Worm (Caenorhabditis elegans) whole organism, L1 larva: Measurements from ENCODE around the gene set-19.

Experiments
- F16B12.6 ChIP-seq: fragments of 150-350 bp; optimal IDR thresholded peaks from 2 replicates; lab custom pipeline; 2014; ENCODE audit warnings: missing biosample characterization, missing genetic modification characterization
- dpl-1 ChIP-seq, 3 experiments: fragments of 150-350 bp in 2 of 3; sonication (generic microtip) in 1 of 3; optimal IDR thresholded peaks; 2 replicates each; lab custom pipeline; 2014 to 2017; ENCODE audit warnings: missing biosample characterization in 3 of 3, missing genetic modification characterization in 3 of 3, missing genetic modification reagents in 3 of 3
- egl-13 ChIP-seq: sonication (generic microtip); optimal IDR thresholded peaks from 2 replicates; lab custom pipeline; 2016; ENCODE audit warnings: missing genotype, missing genetic modification reagents, missing genetic modification characterization, missing compliant biosample characterization
- egl-27 ChIP-seq, 2 experiments: fragments of 150-350 bp in 1 of 2; sonication (generic microtip); optimal IDR thresholded peaks; 3 replicates each; lab custom pipeline; 2017 to 2018; ENCODE audit warnings: missing biosample characterization in 2 of 2, missing genetic modification characterization in 2 of 2, missing genetic modification reagents in 2 of 2
- elt-3 ChIP-seq, 6 experiments: fragments of 150-350 bp in 1 of 6; sonication (generic microtip); optimal IDR thresholded peaks; 2 replicates each; lab custom pipeline; 2017 to 2018; ENCODE audit warnings: missing biosample characterization in 6 of 6, missing genetic modification characterization in 6 of 6, inconsistent platforms in 1 of 6
- lin-13 ChIP-seq: fragments of 150-350 bp; optimal IDR thresholded peaks from 2 replicates; lab custom pipeline; 2014; ENCODE audit warnings: missing biosample characterization, missing genetic modification reagents, missing genetic modification characterization
- nhr-12 ChIP-seq: sonication (generic microtip); optimal IDR thresholded peaks from 2 replicates; lab custom pipeline; 2017; ENCODE audit warnings: missing biosample characterization, missing genetic modification characterization
- nhr-28 ChIP-seq: fragments of 150-350 bp; optimal IDR thresholded peaks from 2 replicates; lab custom pipeline; 2014; ENCODE audit warnings: missing biosample characterization, missing genetic modification characterization
- nhr-71 ChIP-seq: sonication (generic microtip); optimal IDR thresholded peaks from 2 replicates; lab custom pipeline; 2016; ENCODE audit warnings: mild to moderate bottlenecking, missing genetic modification characterization, moderate library complexity, missing compliant biosample characterization
- pqm-1 ChIP-seq: sonication (generic microtip); optimal IDR thresholded peaks from 3 replicates; lab custom pipeline; 2017; ENCODE audit warnings: missing biosample characterization, missing genetic modification characterization
- tbx-2 ChIP-seq: sonication (generic microtip); optimal IDR thresholded peaks from 2 replicates; lab custom pipeline; 2016; ENCODE audit warnings: missing genetic modification characterization, missing compliant biosample characterization
- ztf-4 ChIP-seq: fragments of 150-350 bp; optimal IDR thresholded peaks from 2 replicates; lab custom pipeline; 2014; ENCODE audit warnings: missing biosample characterization, missing genetic modification characterization

DNA sequence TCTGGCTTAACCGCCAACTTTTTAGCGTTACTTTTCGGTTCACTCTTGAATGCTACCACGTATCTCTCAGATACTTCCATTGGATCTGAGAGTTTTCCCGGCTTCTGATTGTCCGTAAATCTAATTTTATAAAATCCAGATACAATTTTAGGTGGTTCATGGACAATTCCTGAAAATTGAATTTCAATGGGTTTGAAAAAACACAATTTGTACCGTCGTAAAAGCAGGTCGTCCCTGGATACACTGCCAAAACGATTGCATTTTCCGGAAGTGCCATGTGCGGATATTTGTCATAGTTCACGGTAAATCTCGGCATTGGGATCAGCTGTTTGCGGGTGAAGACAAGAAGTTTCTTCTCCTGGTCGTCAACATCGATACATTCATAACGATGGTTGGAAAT lies 40.5 kb downstream of the set-19 start:
- TF ChIP-seq lin-13 (GFP tag; lab: Kevin White, UChicago), result no peak
- TF ChIP-seq pqm-1, result no peak
- TF ChIP-seq nhr-28 (tag; lab: Kevin White, UChicago), result no peak
- TF ChIP-seq F16B12.6, result no peak
- TF ChIP-seq nhr-71 (tag; lab: Kevin White, UChicago), result no peak
- TF ChIP-seq egl-13 (tag; lab: Kevin White, UChicago), result no peak
- no peak for TF ChIP-seq ztf-4 (tag; lab: Kevin White, UChicago)
- no peak for TF ChIP-seq elt-3 (tag; optimal IDR thresholded peaks at IDR 0.05; lab: Kevin White, UChicago)
- no peak for TF ChIP-seq dpl-1 (GFP tag; optimal IDR thresholded peaks at IDR 0.05; lab: Kevin White, UChicago)
- no peak for TF ChIP-seq egl-27 (tag; optimal IDR thresholded peaks at IDR 0.05; lab: Kevin White, UChicago)
- TF ChIP-seq nhr-12, result no peak
- TF ChIP-seq tbx-2 (tag; lab: Kevin White, UChicago), result no peak
